Worm (Caenorhabditis elegans): ENCODE data around the gene T28C6.7.

Gene T28C6.7

ce11 chrIV:8888525-8889026, 61.0 kb downstream of the T28C6.7 start, which contains the start of gene oma-1:
Gene oma-1, plus strand, starts transcription at chrIV:8888976.
- TF ChIP-seq drap-1 (GFP tag; optimal IDR thresholded peaks at IDR 0.05) (no peak), nhr-28 (tag; optimal IDR thresholded peaks at IDR 0.05) (no peak), ceh-39 (tag; optimal IDR thresholded peaks at IDR 0.05) (no peak), elt-1 (tag; optimal IDR thresholded peaks at IDR 0.05; ENCODE audit: borderline replicate concordance, insufficient read depth) (no peak), mls-2 (tag; optimal IDR thresholded peaks at IDR 0.05) (no peak), pha-4 (tag; optimal IDR thresholded peaks at IDR 0.05) (no peak), unc-62 (GFP tag; optimal IDR thresholded peaks at IDR 0.05) (no peak), ztf-11 (tag; optimal IDR thresholded peaks at IDR 0.05) (no peak), elt-3 (tag; optimal IDR thresholded peaks at IDR 0.05) (no peak)
